Fruit fly (Drosophila melanogaster): ENCODE measurements around the gene CG13460.

Gene CG13460

DNA sequence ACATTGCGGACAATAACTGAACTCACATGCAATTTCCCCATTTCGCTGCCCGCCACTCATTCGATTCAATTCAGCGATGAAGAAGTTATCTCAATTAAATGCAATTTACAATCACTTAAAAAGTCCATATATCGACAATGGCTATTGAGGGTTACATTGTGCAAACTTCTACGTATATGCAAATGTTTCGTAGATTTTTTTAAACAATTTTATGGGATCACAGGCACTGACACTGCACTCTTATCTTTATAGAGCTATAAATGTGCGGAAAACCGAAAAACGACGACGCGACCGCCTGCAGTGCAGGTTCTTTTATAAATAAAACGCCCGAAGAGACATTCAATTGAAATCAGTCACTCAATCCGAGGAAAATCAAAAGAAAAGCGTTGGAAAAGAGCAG, 26.8 kb upstream of the CG13460 start:
- TF ChIP-seq Pif1B (GFP tag; optimal IDR thresholded peaks at IDR 0.05), result no peak
- TF ChIP-seq CG32121 (GFP tag; IDR thresholded peaks at IDR 0.05), result no peak

DNA sequence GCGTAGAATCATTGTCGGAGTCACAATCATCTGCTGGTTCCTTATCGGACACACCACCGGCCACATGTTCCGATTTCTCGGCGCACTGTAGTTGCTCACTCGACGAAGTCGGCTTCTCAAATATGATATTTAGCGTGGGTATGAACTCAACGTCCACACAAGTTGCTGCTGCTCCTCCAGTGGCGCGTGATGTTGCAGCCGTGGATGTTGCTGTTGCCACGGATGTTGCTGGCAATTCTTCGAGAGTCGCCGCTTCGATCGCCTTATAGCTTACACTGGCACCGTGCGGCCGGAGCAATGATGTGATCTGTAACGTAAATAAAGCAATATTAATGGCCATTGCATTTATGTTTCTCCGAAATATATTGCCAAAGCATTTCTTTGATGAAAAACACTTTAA, 22.8 kb upstream of the CG13460 start:
- no peak for TF ChIP-seq CG8301 (tag; optimal IDR thresholded peaks at IDR 0.05)
- TF ChIP-seq Pif1B (GFP tag; optimal IDR thresholded peaks at IDR 0.05), result no peak
- TF ChIP-seq CG14655 (GFP tag; optimal IDR thresholded peaks at IDR 0.05), result no peak

dm6 chr3L:15079278-15079677, 17.8 kb upstream of the CG13460 start:
- TF ChIP-seq CG12605 (GFP tag; IDR thresholded peaks at IDR 0.05), result peak; percentile 35
- no peak for TF ChIP-seq CG8159 (tag; optimal IDR thresholded peaks at IDR 0.05)
- TF ChIP-seq Ets98B (GFP tag; IDR thresholded peaks at IDR 0.05), result peak; percentile 27; the same call in 1 of the 2 replicates
- TF ChIP-seq CG32121 (GFP tag; IDR thresholded peaks at IDR 0.05), result peak; percentile 9; the same call in 1 of the 2 replicates

dm6 chr3L:15078347-15078746, 16.8 kb upstream of the CG13460 start, which contains the start of gene Or71a:
TSS of gene Or71a (minus strand) at chr3L:15078447.
- no peak for TF ChIP-seq CG12605 (GFP tag; IDR thresholded peaks at IDR 0.05)
- no peak for TF ChIP-seq rn (GFP tag; IDR thresholded peaks at IDR 0.05)
- TF ChIP-seq CG15710 (tag; optimal IDR thresholded peaks at IDR 0.05), result no peak
- TF ChIP-seq Snoo (tag; optimal IDR thresholded peaks at IDR 0.05), result no peak
- no peak for TF ChIP-seq CG17806 (tag; optimal IDR thresholded peaks at IDR 0.05)
- TF ChIP-seq CG4496 (GFP tag; IDR thresholded peaks at IDR 0.05), result no peak
- no peak for TF ChIP-seq fd96Ca (GFP tag; IDR thresholded peaks at IDR 0.05)
- no peak for TF ChIP-seq CG14655 (GFP tag; optimal IDR thresholded peaks at IDR 0.05)
- TF ChIP-seq CG32121 (GFP tag; IDR thresholded peaks at IDR 0.05), result no peak
- TF ChIP-seq gl (tag; optimal IDR thresholded peaks at IDR 0.05), result no peak
- TF ChIP-seq Pif1B (GFP tag; optimal IDR thresholded peaks at IDR 0.05), result no peak
- TF ChIP-seq Ets98B (GFP tag; IDR thresholded peaks at IDR 0.05), result no peak

- TF ChIP-seq CG4496 (GFP tag; IDR thresholded peaks at IDR 0.05) (no peak), EcR (GFP tag; optimal IDR thresholded peaks at IDR 0.05) (peak; percentile 30)
Measured at dm6 chr3L:15076380-15076779, 14.9 kb upstream of the CG13460 start.

dm6 chr3L:15073680-15074079, 12.2 kb upstream of the CG13460 start:
- TF ChIP-seq fd96Ca (GFP tag; IDR thresholded peaks at IDR 0.05) (no peak), rn (GFP tag; IDR thresholded peaks at IDR 0.05) (no peak), Snoo (tag; optimal IDR thresholded peaks at IDR 0.05) (no peak), CG15710 (tag; optimal IDR thresholded peaks at IDR 0.05) (no peak), Pif1B (GFP tag; optimal IDR thresholded peaks at IDR 0.05) (no peak), CG34367 (tag; optimal IDR thresholded peaks at IDR 0.05) (no peak), D1 (tag; optimal IDR thresholded peaks at IDR 0.05) (no peak), CG10348 (GFP tag; IDR thresholded peaks at IDR 0.05) (no peak), CG17806 (tag; optimal IDR thresholded peaks at IDR 0.05) (no peak), CG13204 (GFP tag; optimal IDR thresholded peaks at IDR 0.05) (no peak), CG9948 (tag; optimal IDR thresholded peaks at IDR 0.05) (no peak), CG8159 (tag; optimal IDR thresholded peaks at IDR 0.05) (no peak), CG4496 (GFP tag; IDR thresholded peaks at IDR 0.05) (no peak)

dm6 chr3L:15072149-15072548, 10.6 kb upstream of the CG13460 start:
- no peak for TF ChIP-seq CG34367 (tag; optimal IDR thresholded peaks at IDR 0.05)
- TF ChIP-seq CG8301 (tag; optimal IDR thresholded peaks at IDR 0.05), result no peak
- TF ChIP-seq Snoo (tag; optimal IDR thresholded peaks at IDR 0.05), result no peak
- no peak for TF ChIP-seq D1 (tag; optimal IDR thresholded peaks at IDR 0.05)
- TF ChIP-seq CG4496 (GFP tag; IDR thresholded peaks at IDR 0.05), result no peak
- no peak for TF ChIP-seq Pif1B (GFP tag; optimal IDR thresholded peaks at IDR 0.05)
- TF ChIP-seq CG13204 (GFP tag; optimal IDR thresholded peaks at IDR 0.05), result no peak
- TF ChIP-seq CG12605 (GFP tag; IDR thresholded peaks at IDR 0.05), result no peak
- TF ChIP-seq CG17806 (tag; optimal IDR thresholded peaks at IDR 0.05), result no peak
- TF ChIP-seq gl (tag; optimal IDR thresholded peaks at IDR 0.05), result no peak
- TF ChIP-seq CG15710 (tag; optimal IDR thresholded peaks at IDR 0.05), result no peak
- TF ChIP-seq CG32121 (GFP tag; IDR thresholded peaks at IDR 0.05), result no peak
- TF ChIP-seq CG9948 (tag; optimal IDR thresholded peaks at IDR 0.05), result no peak
- TF ChIP-seq EcR (GFP tag; optimal IDR thresholded peaks at IDR 0.05), result no peak
- TF ChIP-seq rn (GFP tag; IDR thresholded peaks at IDR 0.05), result no peak
- TF ChIP-seq CG10348 (GFP tag; IDR thresholded peaks at IDR 0.05), result no peak
- TF ChIP-seq fd96Ca (GFP tag; IDR thresholded peaks at IDR 0.05), result no peak

- no peak for TF ChIP-seq CG8159 (tag; optimal IDR thresholded peaks at IDR 0.05)
- no peak for TF ChIP-seq CG32121 (GFP tag; IDR thresholded peaks at IDR 0.05)
- TF ChIP-seq CG8301 (tag; optimal IDR thresholded peaks at IDR 0.05), result no peak
- TF ChIP-seq D1 (tag; optimal IDR thresholded peaks at IDR 0.05), result no peak
- TF ChIP-seq fd96Ca (GFP tag; IDR thresholded peaks at IDR 0.05), result no peak
- TF ChIP-seq Pif1B (GFP tag; optimal IDR thresholded peaks at IDR 0.05), result no peak
- TF ChIP-seq CG12605 (GFP tag; IDR thresholded peaks at IDR 0.05), result no peak
- no peak for TF ChIP-seq CG13204 (GFP tag; optimal IDR thresholded peaks at IDR 0.05)
- TF ChIP-seq CG17806 (tag; optimal IDR thresholded peaks at IDR 0.05), result no peak
- no peak for TF ChIP-seq CG10348 (GFP tag; IDR thresholded peaks at IDR 0.05)
- TF ChIP-seq CG14655 (GFP tag; optimal IDR thresholded peaks at IDR 0.05), result no peak
Measured at dm6 chr3L:15064877-15065276, 3.4 kb upstream of the CG13460 start, which contains the start of gene Sytbeta. TSS of gene Sytbeta (minus strand) at chr3L:15064977.

All from whole organism, pupa.